Worm (Caenorhabditis elegans): ENCODE results near the gene baz-2.

Gene baz-2

ce11 chrIII:7659440-7659839 lies 3.6 kb upstream of the baz-2 start (continued):
- no peak for TF ChIP-seq lir-3 (tag; optimal IDR thresholded peaks at IDR 0.05; ENCODE audit: poor library complexity)
- TF ChIP-seq F16B12.6 (tag; optimal IDR thresholded peaks at IDR 0.05), result peak; percentile 5
- TF ChIP-seq lsy-2 (tag; optimal IDR thresholded peaks at IDR 0.05), result peak; percentile 35 to 74

- TF ChIP-seq ztf-11 (tag; optimal IDR thresholded peaks at IDR 0.05) (peak in 1 of 2 experiments; percentile 26), hlh-4 (tag; optimal IDR thresholded peaks at IDR 0.05) (no peak), nhr-85 (tag) (peak; percentile 6)
These were observed 642 bp upstream of the baz-2 start, which contains the start of gene ZK783.7 for ce11 chrIII:7656474-7656873. ZK783.7 (plus strand) TSS chrIII:7656719.

- TF ChIP-seq aly-2 (tag; optimal IDR thresholded peaks at IDR 0.05) (no peak), fkh-4 (tag; optimal IDR thresholded peaks at IDR 0.05; ENCODE audit: borderline replicate concordance) (no peak), fkh-8 (tag; optimal IDR thresholded peaks at IDR 0.05) (no peak)
These were observed 334 bp downstream of the baz-2 start for ce11 chrIII:7655498-7655897.

ce11 chrIII:7648841-7649240 lies 7.0 kb downstream of the baz-2 start:
- TF ChIP-seq sox-4 (tag; optimal IDR thresholded peaks at IDR 0.05) (no peak), xbp-1 (tag; optimal IDR thresholded peaks at IDR 0.05) (no peak)

- TF ChIP-seq nhr-19 (GFP tag; conservative IDR thresholded peaks at IDR 0.05) (0 out of 2 replicates have a peak, but pooled peaks have one; percentile 2), aly-2 (tag; optimal IDR thresholded peaks at IDR 0.05) (no peak), isw-1 (GFP tag; IDR thresholded peaks at IDR 0.05) (no peak), snu-23 (GFP tag; optimal IDR thresholded peaks at IDR 0.05) (peak; percentile 52), lin-14 (GFP tag; optimal IDR thresholded peaks at IDR 0.05) (peak; percentile 81), nhr-20 (tag; optimal IDR thresholded peaks at IDR 0.05) (peak; percentile 67), efl-1 (optimal IDR thresholded peaks at IDR 0.05) (no peak), efl-1 (GFP tag; optimal IDR thresholded peaks at IDR 0.05 in 1 of 2) (peak in 1 of 2 experiments; percentile 40), nhr-77 (tag; optimal IDR thresholded peaks at IDR 0.05) (no peak), efl-3 (GFP tag; optimal IDR thresholded peaks at IDR 0.05) (peak; percentile 37), elt-3 (tag; optimal IDR thresholded peaks at IDR 0.05) (peak in 1 of 6 experiments; percentile 44), lin-39 (tag; optimal IDR thresholded peaks at IDR 0.05) (peak; percentile 24), rnt-1 (tag; optimal IDR thresholded peaks at IDR 0.05) (peak; percentile 38), sptf-1 (tag; optimal IDR thresholded peaks at IDR 0.05) (no peak), dpl-1 (GFP tag; optimal IDR thresholded peaks at IDR 0.05) (peak in 1 of 3 experiments; percentile 11), blmp-1 (tag; optimal IDR thresholded peaks at IDR 0.05) (peak; percentile 60), nhr-85 (tag) (peak; percentile 95), jun-1 (tag; optimal IDR thresholded peaks at IDR 0.05) (no peak), unc-98 (GFP tag; IDR thresholded peaks at IDR 0.05) (no peak), pag-3 (tag; optimal IDR thresholded peaks at IDR 0.05; ENCODE audit: borderline replicate concordance, insufficient read depth) (peak; percentile 15), ceh-63 (GFP tag; optimal IDR thresholded peaks at IDR 0.05) (no peak), swsn-7 (tag; optimal IDR thresholded peaks at IDR 0.05) (no peak), nhr-90 (tag; optimal IDR thresholded peaks at IDR 0.05; ENCODE audit: poor library complexity) (peak; percentile 15), lin-13 (GFP tag; optimal IDR thresholded peaks at IDR 0.05) (no peak), nhr-71 (tag; optimal IDR thresholded peaks at IDR 0.05) (peak; percentile 61), mep-1 (tag; optimal IDR thresholded peaks at IDR 0.05) (peak; percentile 37), ztf-11 (tag; optimal IDR thresholded peaks at IDR 0.05) (no peak)
These were observed 10.8 kb downstream of the baz-2 start for ce11 chrIII:7645075-7645474.

Data from whole organism, L1 larva.